Worm (Caenorhabditis elegans) whole organism, young adult: ENCODE data around the gene R13D11.1.
"Not testable (repeated sequence)": the region's sequence is repeated elsewhere in the genome, so short reads cannot be mapped to it uniquely, and the experiment has no call there.

Experiments used
- B0035.1 ChIP-seq: sonication (generic microtip); optimal IDR thresholded peaks from 2 replicates; lab custom pipeline; 2016; ENCODE audit warnings: missing genetic modification characterization, mild to moderate bottlenecking, missing compliant biosample characterization, missing genotype, missing genetic modification reagents
- B0261.1 ChIP-seq: sonication (generic microtip); optimal IDR thresholded peaks from 2 replicates; lab custom pipeline; 2016; ENCODE audit warnings: mild to moderate bottlenecking, missing genetic modification characterization, moderate library complexity, missing compliant biosample characterization
- F23B12.7 ChIP-seq: sonication (generic microtip); optimal IDR thresholded peaks from 2 replicates; lab custom pipeline; 2017; ENCODE audit warnings: missing genetic modification characterization, mild to moderate bottlenecking, missing compliant biosample characterization, antibody characterized with exemption, moderate library complexity; ENCODE audit not compliant: insufficient read depth
- F49E8.2 ChIP-seq: sonication (generic microtip); optimal IDR thresholded peaks from 3 replicates; lab custom pipeline; 2017; ENCODE audit warnings: missing genetic modification characterization, mild to moderate bottlenecking, missing compliant biosample characterization, antibody characterized with exemption, moderate library complexity; ENCODE audit not compliant: insufficient read depth
- T26A5.8 ChIP-seq: sonication (generic microtip); optimal IDR thresholded peaks from 2 replicates; lab custom pipeline; 2016; ENCODE audit warnings: missing genetic modification characterization, missing compliant biosample characterization
- Y53G8AR.9 ChIP-seq: fragments of 200-800 bp; sonication (Bioruptor generic); conservative IDR thresholded peaks from 2 replicates; pipeline ENCODE4 v1.3.6; 2022; ENCODE audit warnings: missing genetic modification reagents, missing genetic modification characterization, missing compliant biosample characterization
- Y79H2A.3 ChIP-seq: fragments of 200-800 bp; sonication (Bioruptor generic); conservative IDR thresholded peaks from 2 replicates; pipeline ENCODE4 v1.3.6; 2022; ENCODE audit warnings: missing genetic modification reagents, missing genetic modification characterization, missing compliant biosample characterization
- Y95B8A.8 ChIP-seq: fragments of 200-800 bp; sonication (Bioruptor generic); IDR thresholded peaks from 2 replicates; pipeline ENCODE4 v1.3.6; 2022; ENCODE audit warnings: missing genetic modification reagents, missing genetic modification characterization, missing compliant biosample characterization
- aptf-2 ChIP-seq: fragments of 200-800 bp; sonication (Bioruptor generic); conservative IDR thresholded peaks from 2 replicates; pipeline ENCODE4 v1.3.6; 2022; ENCODE audit warnings: missing genetic modification reagents, missing genetic modification characterization, missing compliant biosample characterization
- athp-1 ChIP-seq: sonication (generic microtip); optimal IDR thresholded peaks from 2 replicates; lab custom pipeline; 2017; ENCODE audit warnings: mild to moderate bottlenecking, missing genetic modification characterization, missing compliant biosample characterization
- cebp-1 ChIP-seq, 2 experiments: fragments of 200-800 bp in 1 of 2; sonication (Bioruptor generic) in 1 of 2; sonication (generic microtip) in 1 of 2; IDR thresholded peaks in 1 of 2; optimal IDR thresholded peaks in 1 of 2; 2 replicates each; pipeline versions ENCODE4 v1.3.6 to Lab custom; 2017 to 2022; ENCODE audit warnings: missing compliant biosample characterization in 2 of 2, missing genetic modification characterization in 2 of 2, mild to moderate bottlenecking in 1 of 2, missing genetic modification reagents in 1 of 2, moderate library complexity in 1 of 2
- ceh-40 ChIP-seq: fragments of 200-800 bp; sonication (Bioruptor generic); IDR thresholded peaks from 2 replicates; pipeline ENCODE4 v1.3.6; 2022; ENCODE audit warnings: missing genetic modification characterization, missing compliant biosample characterization
- ceh-91 ChIP-seq: fragments of 200-800 bp; sonication (Bioruptor generic); IDR thresholded peaks from 2 replicates; pipeline ENCODE4 v1.3.6; 2022; ENCODE audit warnings: missing genetic modification reagents, missing genetic modification characterization, missing compliant biosample characterization
- dpl-1 ChIP-seq: fragments of 150-350 bp; optimal IDR thresholded peaks from 2 replicates; lab custom pipeline; 2014; ENCODE audit warnings: missing biosample characterization, missing genetic modification reagents, missing genetic modification characterization
- hsf-1 ChIP-seq: fragments of 200-800 bp; sonication (Bioruptor generic); IDR thresholded peaks from 2 replicates; pipeline ENCODE4 v1.3.6; 2022; ENCODE audit warnings: missing genetic modification reagents, missing genetic modification characterization, missing compliant biosample characterization
- let-607 ChIP-seq, 2 experiments: fragments of 200-800 bp in 1 of 2; sonication (Bioruptor generic) in 1 of 2; sonication (generic microtip) in 1 of 2; optimal IDR thresholded peaks; 2 replicates each; lab custom pipeline; 2016 to 2018; ENCODE audit warnings: mild to moderate bottlenecking in 2 of 2, missing compliant biosample characterization in 2 of 2, missing genetic modification characterization in 2 of 2, moderate library complexity in 2 of 2, missing genotype in 1 of 2
- lin-26 ChIP-seq: fragments of 200-800 bp; sonication (Bioruptor generic); IDR thresholded peaks from 2 replicates; pipeline ENCODE4 v1.3.6; 2022; ENCODE audit warnings: missing genetic modification reagents, missing genetic modification characterization, missing compliant biosample characterization
- lir-1 ChIP-seq: fragments of 200-800 bp; sonication (Bioruptor generic); conservative IDR thresholded peaks from 2 replicates; pipeline ENCODE4 v1.3.6; 2022; ENCODE audit warnings: missing genetic modification reagents, missing genetic modification characterization, missing compliant biosample characterization
- lsy-27 ChIP-seq: sonication (generic microtip); optimal IDR thresholded peaks from 2 replicates; lab custom pipeline; 2017; ENCODE audit warnings: missing genetic modification characterization, mild to moderate bottlenecking, missing compliant biosample characterization, antibody characterized with exemption, missing genotype, borderline replicate concordance; ENCODE audit not compliant: insufficient read depth
- madf-10 ChIP-seq: sonication (generic microtip); optimal IDR thresholded peaks from 2 replicates; lab custom pipeline; 2016; ENCODE audit warnings: mild to moderate bottlenecking, missing genetic modification characterization, missing compliant biosample characterization
- madf-6 ChIP-seq: fragments of 200-800 bp; sonication (Bioruptor generic); IDR thresholded peaks from 2 replicates; pipeline ENCODE4 v1.3.6; 2022; ENCODE audit warnings: missing genetic modification reagents, missing genetic modification characterization, missing compliant biosample characterization
- mes-4 ChIP-seq: sonication (generic microtip); optimal IDR thresholded peaks from 2 replicates; lab custom pipeline; 2016; ENCODE audit warnings: missing genotype, missing genetic modification characterization, missing compliant biosample characterization
- mxl-1 ChIP-seq: sonication (generic microtip); optimal IDR thresholded peaks from 2 replicates; lab custom pipeline; 2016; ENCODE audit warnings: missing genetic modification characterization, missing compliant biosample characterization
- nfya-2 ChIP-seq: fragments of 200-800 bp; sonication (Bioruptor generic); IDR thresholded peaks from 2 replicates; pipeline ENCODE4 v1.3.6; 2022; ENCODE audit warnings: missing genetic modification reagents, missing genetic modification characterization, missing compliant biosample characterization
- nhr-27 ChIP-seq: fragments of 200-800 bp; sonication (Bioruptor generic); optimal IDR thresholded peaks from 2 replicates; lab custom pipeline; 2018; ENCODE audit warnings: mild to moderate bottlenecking, missing genetic modification characterization, moderate library complexity, missing compliant biosample characterization
- nhr-80 ChIP-seq: sonication (generic microtip); optimal IDR thresholded peaks from 2 replicates; lab custom pipeline; 2016; ENCODE audit warnings: missing genetic modification characterization, missing compliant biosample characterization
- nhr-90 ChIP-seq: sonication (generic microtip); optimal IDR thresholded peaks from 2 replicates; lab custom pipeline; 2016; ENCODE audit warnings: missing genotype, mild to moderate bottlenecking, missing genetic modification characterization, missing compliant biosample characterization
- repo-1 ChIP-seq: sonication (generic microtip); optimal IDR thresholded peaks from 2 replicates; lab custom pipeline; 2017; ENCODE audit warnings: mild to moderate bottlenecking, missing genetic modification characterization, missing compliant biosample characterization
- snpc-1.1 ChIP-seq: sonication (generic microtip); optimal IDR thresholded peaks from 2 replicates; lab custom pipeline; 2017; ENCODE audit warnings: missing genetic modification characterization, mild to moderate bottlenecking, missing compliant biosample characterization, antibody characterized with exemption, moderate library complexity, missing genotype, missing genetic modification reagents; ENCODE audit not compliant: insufficient read depth
- unc-130 ChIP-seq: sonication (generic microtip); optimal IDR thresholded peaks from 2 replicates; lab custom pipeline; 2016; ENCODE audit warnings: missing genetic modification reagents, missing genetic modification characterization, missing compliant biosample characterization
- xnd-1 ChIP-seq: sonication (generic microtip); optimal IDR thresholded peaks from 2 replicates; lab custom pipeline; 2016; ENCODE audit warnings: missing genotype, missing genetic modification reagents, missing genetic modification characterization, missing compliant biosample characterization
- ztf-26 ChIP-seq: sonication (generic microtip); optimal IDR thresholded peaks from 2 replicates; lab custom pipeline; 2017; ENCODE audit warnings: missing genetic modification characterization, missing compliant biosample characterization
- ztf-28 ChIP-seq: fragments of 200-800 bp; sonication (Bioruptor generic); IDR thresholded peaks from 2 replicates; pipeline ENCODE4 v1.3.6; 2022; ENCODE audit warnings: missing genetic modification reagents, missing genetic modification characterization, missing compliant biosample characterization

The R13D11.1 gene

DNA sequence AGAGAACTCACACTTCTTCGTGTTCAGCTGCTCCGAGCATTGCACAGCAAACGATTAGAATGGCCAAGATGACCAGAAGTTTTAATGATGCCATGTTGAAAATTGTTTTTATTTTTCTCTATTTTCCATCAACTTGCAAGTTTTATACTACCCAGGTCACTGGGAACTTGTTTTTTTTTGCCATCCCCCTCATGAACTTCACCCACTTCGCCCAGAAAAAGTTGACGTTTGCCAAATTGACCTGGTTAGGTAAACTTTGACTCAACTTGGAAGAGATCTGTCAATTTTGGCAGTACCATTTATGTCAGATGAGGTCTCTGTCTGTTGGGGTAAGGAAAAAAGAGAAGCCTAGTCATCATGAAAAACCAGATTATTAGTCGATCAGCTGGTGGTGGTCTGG lies 4.2 kb upstream of the R13D11.1 start, which contains the start of gene R13D11.10:
R13D11.10 (minus strand) TSS at position 101 of the 400 bp plus-strand sequence.
- TF ChIP-seq aptf-2 (GFP tag; lab: Robert Waterston, UW) (no peak), lsy-27 (no peak), B0035.1 (tag; lab: Kevin White, UChicago) (no peak), mxl-1 (tag; lab: Kevin White, UChicago) (no peak), let-607 (tag; optimal IDR thresholded peaks at IDR 0.05; lab: Kevin White, UChicago) (no peak), Y95B8A.8 (no peak)
- TF ChIP-seq, all 124 proteins: peak for 0

- TF ChIP-seq ceh-40 (GFP tag; lab: Robert Waterston, UW), result no peak
- TF ChIP-seq xnd-1 (tag; lab: Kevin White, UChicago), result no peak
- no peak for TF ChIP-seq unc-130 (GFP tag; lab: Kevin White, UChicago)
- TF ChIP-seq repo-1, result no peak
- TF ChIP-seq Y79H2A.3, result no peak
- TF ChIP-seq T26A5.8 (tag; lab: Kevin White, UChicago), result no peak
- TF ChIP-seq ceh-91 (GFP tag; lab: Robert Waterston, UW), result no peak
- TF ChIP-seq madf-10 (tag; lab: Kevin White, UChicago), result no peak
- no peak for TF ChIP-seq lin-26 (GFP tag; lab: Robert Waterston, UW)
- no peak for TF ChIP-seq dpl-1 (GFP tag; lab: Kevin White, UChicago)
- TF ChIP-seq hsf-1 (GFP tag; lab: Robert Waterston, UW), result no peak
- no peak for TF ChIP-seq cebp-1 (GFP tag; IDR thresholded peaks at IDR 0.05; lab: Robert Waterston, UW)
- TF ChIP-seq cebp-1 (tag; optimal IDR thresholded peaks at IDR 0.05; lab: Kevin White, UChicago), result no peak
- no peak for TF ChIP-seq nhr-80
- no peak for TF ChIP-seq mes-4
- TF ChIP-seq B0261.1, result no peak
Measured at ce11 chrV:814716-815115, 2.6 kb upstream of the R13D11.1 start, which contains the start of gene R13D11.3. TSS of gene R13D11.3 (plus strand) at chrV:815016.

DNA sequence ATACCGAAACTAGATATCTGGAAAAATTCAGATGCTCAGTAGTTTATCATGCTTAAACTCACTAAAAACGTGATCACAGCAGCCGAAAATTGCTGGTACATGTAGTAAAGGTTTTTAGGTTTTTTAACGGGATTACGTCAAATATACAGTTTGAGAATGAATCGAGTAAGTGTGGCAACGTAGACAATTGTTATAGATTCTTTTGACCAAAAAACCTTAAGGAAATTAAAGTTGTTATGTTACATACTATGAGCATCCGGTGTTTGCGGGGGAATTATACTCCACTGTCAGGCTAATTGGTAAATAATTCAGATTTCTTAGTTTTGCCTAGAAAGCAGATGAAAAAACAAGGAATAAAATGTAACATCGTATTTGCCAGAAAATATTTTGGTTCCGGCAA lies 3.3 kb downstream of the R13D11.1 start, which contains the start of gene srx-32:
srx-32 (minus strand) TSS at position 101 of the 400 bp plus-strand sequence.
- not testable (repeated sequence) for TF ChIP-seq F23B12.7 (tag; lab: Kevin White, UChicago); B0261.1; F49E8.2

DNA sequence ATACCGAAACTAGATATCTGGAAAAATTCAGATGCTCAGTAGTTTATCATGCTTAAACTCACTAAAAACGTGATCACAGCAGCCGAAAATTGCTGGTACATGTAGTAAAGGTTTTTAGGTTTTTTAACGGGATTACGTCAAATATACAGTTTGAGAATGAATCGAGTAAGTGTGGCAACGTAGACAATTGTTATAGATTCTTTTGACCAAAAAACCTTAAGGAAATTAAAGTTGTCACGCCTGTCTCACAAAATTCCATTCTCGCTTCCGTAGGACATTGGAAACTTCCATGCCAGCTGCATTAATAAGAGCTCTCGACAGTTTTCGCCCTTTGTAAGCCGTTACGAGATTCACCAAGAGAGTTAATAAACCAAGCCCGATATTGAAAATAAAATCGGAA lies 5.6 kb downstream of the R13D11.1 start, which contains the start of gene srx-31:
srx-31 (minus strand) TSS at position 101 of the 400 bp plus-strand sequence.
- not testable (repeated sequence) for TF ChIP-seq nhr-90; madf-6 (GFP tag; lab: Robert Waterston, UW); nfya-2

DNA sequence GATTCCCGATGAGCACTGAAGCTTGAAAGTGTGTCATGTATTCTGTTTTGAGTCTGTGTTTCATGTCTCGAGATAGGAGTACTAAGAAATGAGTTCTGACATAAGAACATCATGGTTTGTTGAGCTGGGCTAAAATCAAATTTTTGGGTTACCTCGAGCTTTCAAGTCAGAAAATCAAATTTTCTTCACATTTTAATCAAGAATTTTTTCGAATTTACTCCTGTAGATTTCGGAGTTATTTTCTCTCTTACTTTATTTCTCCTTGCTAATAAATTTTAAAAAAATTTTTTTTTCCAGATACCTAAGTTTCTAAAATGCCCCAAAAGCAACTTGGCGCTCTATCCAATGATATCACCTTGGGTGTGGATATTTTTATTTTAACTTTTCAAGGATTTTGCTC lies 8.8 kb downstream of the R13D11.1 start, which contains the start of gene F41H8.2:
F41H8.2 (plus strand) TSS at position 301 of the 400 bp plus-strand sequence.
- TF ChIP-seq T26A5.8 (tag; lab: Kevin White, UChicago) (no peak), dpl-1 (GFP tag; lab: Kevin White, UChicago) (no peak), lir-1 (GFP tag; lab: Robert Waterston, UW) (no peak), ztf-26 (no peak), ztf-28 (GFP tag; lab: Robert Waterston, UW) (no peak), nhr-27 (tag; lab: Kevin White, UChicago) (no peak), Y53G8AR.9 (GFP tag; lab: Robert Waterston, UW) (no peak), snpc-1.1 (tag; lab: Kevin White, UChicago) (no peak), athp-1 (no peak)
- TF ChIP-seq, all 124 proteins: peak for 0
